Worm (Caenorhabditis elegans) whole organism, L3 larva: ENCODE results near the gene C35B8.3.
"Not testable (repeated sequence)": the region's sequence is repeated elsewhere in the genome, so short reads cannot be mapped to it uniquely, and the experiment has no call there.

Experiments
- ceh-82 ChIP-seq: fragments of 150-350 bp; optimal IDR thresholded peaks from 2 replicates; lab custom pipeline; 2014; ENCODE audit warnings: missing biosample characterization, missing genetic modification characterization
- daf-12 ChIP-seq: fragments of 150-350 bp; optimal IDR thresholded peaks from 2 replicates; lab custom pipeline; 2014; ENCODE audit warnings: missing biosample characterization, missing genetic modification reagents, missing genetic modification characterization
- elt-3 ChIP-seq, 3 experiments: fragments of 150-350 bp in 1 of 3; sonication (generic microtip) in 2 of 3; optimal IDR thresholded peaks; 2 replicates in 2 of 3; 4 replicates in 1 of 3; lab custom pipeline; 2014 to 2017; ENCODE audit warnings: missing biosample characterization in 3 of 3, missing genetic modification characterization in 3 of 3
- nhr-12 ChIP-seq: fragments of 150-350 bp; optimal IDR thresholded peaks from 2 replicates; lab custom pipeline; 2014; ENCODE audit warnings: missing biosample characterization, missing genetic modification characterization
- tbx-2 ChIP-seq: sonication (generic microtip); optimal IDR thresholded peaks from 2 replicates; lab custom pipeline; 2016; ENCODE audit warnings: mild to moderate bottlenecking, missing genetic modification characterization, missing compliant biosample characterization

DNA sequence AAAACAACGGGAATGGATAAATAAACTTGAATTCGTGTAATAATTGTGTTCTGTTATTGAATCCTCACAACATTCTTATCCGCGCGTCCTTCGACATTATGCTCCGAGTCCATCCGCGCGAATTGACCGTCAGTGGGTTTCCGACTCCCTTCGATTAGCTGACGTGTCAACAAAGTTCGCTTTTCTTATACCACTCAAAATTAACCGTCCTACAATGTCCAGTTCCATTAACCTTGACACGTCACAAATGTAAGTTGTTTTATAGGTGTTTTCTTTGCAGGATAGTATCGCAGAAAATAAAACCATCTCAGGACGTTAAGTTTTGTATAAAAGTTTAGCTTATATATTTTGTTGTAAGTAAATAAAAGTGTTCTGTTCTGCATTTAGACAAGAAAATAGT, 10.3 kb upstream of the C35B8.3 start, which contains the start of gene crb-3:
- TF ChIP-seq nhr-12 (tag; lab: Kevin White, UChicago); tbx-2 (tag; lab: Kevin White, UChicago); elt-3 (tag; optimal IDR thresholded peaks at IDR 0.05; lab: Kevin White, UChicago); ceh-82; daf-12 (tag; lab: Kevin White, UChicago): not testable (repeated sequence)
